Fruit fly (Drosophila melanogaster) whole organism, pupa: Measurements from ENCODE around the gene CG31960.

Experiments used
- CG10348 ChIP-seq: fragments of 200-800 bp; sonication (Bioruptor generic); IDR thresholded peaks from 2 replicates; pipeline ENCODE4 v1.3.6; 2022; ENCODE audit warnings: missing biosample characterization, missing genetic modification characterization
- CG13204 ChIP-seq: fragments of 200-800 bp; sonication (Bioruptor generic); optimal IDR thresholded peaks from 2 replicates; lab custom pipeline; 2018; ENCODE audit warnings: missing biosample characterization, mild to moderate bottlenecking, missing genetic modification characterization, moderate library complexity
- CG14655 ChIP-seq: fragments of 200-800 bp; sonication (Bioruptor generic); optimal IDR thresholded peaks from 3 replicates; lab custom pipeline; 2017; ENCODE audit warnings: mild to moderate bottlenecking, missing biosample characterization, missing genetic modification reagents, missing genetic modification characterization
- CG15710 ChIP-seq: fragments of 200-800 bp; sonication (Bioruptor generic); optimal IDR thresholded peaks from 2 replicates; lab custom pipeline; 2018; ENCODE audit warnings: missing biosample characterization, mild to moderate bottlenecking, missing genetic modification characterization, moderate library complexity
- CG17806 ChIP-seq: fragments of 200-800 bp; sonication (Bioruptor generic); optimal IDR thresholded peaks from 2 replicates; lab custom pipeline; 2018; ENCODE audit warnings: missing biosample characterization, mild to moderate bottlenecking, missing genetic modification characterization, moderate library complexity
- CG32121 ChIP-seq: fragments of 200-800 bp; sonication (Bioruptor generic); IDR thresholded peaks from 2 replicates; pipeline ENCODE4 v1.3.6; 2022; ENCODE audit warnings: missing biosample characterization, missing genetic modification characterization
- CG8301 ChIP-seq: fragments of 200-800 bp; sonication (Bioruptor generic); optimal IDR thresholded peaks from 2 replicates; lab custom pipeline; 2018; ENCODE audit warnings: missing biosample characterization, mild to moderate bottlenecking, missing genetic modification characterization
- CG9948 ChIP-seq: fragments of 200-800 bp; sonication (Bioruptor generic); optimal IDR thresholded peaks from 2 replicates; lab custom pipeline; 2018; ENCODE audit warnings: missing biosample characterization, mild to moderate bottlenecking, missing genetic modification characterization, moderate library complexity
- D1 ChIP-seq: fragments of 200-800 bp; sonication (Bioruptor generic); optimal IDR thresholded peaks from 2 replicates; lab custom pipeline; 2018; ENCODE audit warnings: missing biosample characterization, mild to moderate bottlenecking, missing genetic modification characterization, moderate library complexity
- EcR ChIP-seq: fragments of 200-800 bp; sonication (Bioruptor generic); optimal IDR thresholded peaks from 3 replicates; lab custom pipeline; 2019; ENCODE audit warnings: missing biosample characterization, missing genetic modification characterization, mild to moderate bottlenecking, moderate library complexity, missing genetic modification reagents
- Ets98B ChIP-seq: fragments of 200-800 bp; sonication (Bioruptor generic); IDR thresholded peaks from 2 replicates; pipeline ENCODE4 v1.3.6; 2022; ENCODE audit warnings: missing biosample characterization, missing genetic modification characterization
- Pif1A ChIP-seq: fragments of 200-800 bp; sonication (Bioruptor generic); optimal IDR thresholded peaks from 3 replicates; lab custom pipeline; 2016; ENCODE audit warnings: missing biosample characterization, missing genetic modification characterization
- Snoo ChIP-seq: fragments of 200-800 bp; sonication (Bioruptor generic); optimal IDR thresholded peaks from 3 replicates; lab custom pipeline; 2017; ENCODE audit warnings: missing biosample characterization, mild to moderate bottlenecking, missing genetic modification characterization, inconsistent platforms

dm6 chr2L:3740443-3740842 lies 44.3 kb upstream of the CG31960 start:
- TF ChIP-seq CG32121 (GFP tag; lab: Robert Waterston, UW) (no peak), CG17806 (tag; lab: Kevin White, UChicago) (no peak), Pif1A (GFP tag; lab: Kevin White, UChicago) (no peak), CG13204 (GFP tag; lab: Kevin White, UChicago) (no peak), D1 (tag; lab: Kevin White, UChicago) (no peak), CG15710 (tag; lab: Kevin White, UChicago) (no peak), Ets98B (GFP tag; lab: Robert Waterston, UW) (no peak), CG8301 (tag; lab: Kevin White, UChicago) (no peak), CG10348 (no peak), CG14655 (no peak), EcR (GFP tag; lab: Kevin White, UChicago) (no peak), Snoo (tag; lab: Kevin White, UChicago) (no peak), CG9948 (no peak)
